Worm (Caenorhabditis elegans) whole organism, dauer: ENCODE data around the gene F09E5.8.

ENCODE experiments used
- unc-62 ChIP-seq: sonication (generic microtip); optimal IDR thresholded peaks from 2 replicates; lab custom pipeline; 2017; ENCODE audit warnings: missing biosample characterization, missing genetic modification reagents, missing genetic modification characterization

Gene F09E5.8

DNA sequence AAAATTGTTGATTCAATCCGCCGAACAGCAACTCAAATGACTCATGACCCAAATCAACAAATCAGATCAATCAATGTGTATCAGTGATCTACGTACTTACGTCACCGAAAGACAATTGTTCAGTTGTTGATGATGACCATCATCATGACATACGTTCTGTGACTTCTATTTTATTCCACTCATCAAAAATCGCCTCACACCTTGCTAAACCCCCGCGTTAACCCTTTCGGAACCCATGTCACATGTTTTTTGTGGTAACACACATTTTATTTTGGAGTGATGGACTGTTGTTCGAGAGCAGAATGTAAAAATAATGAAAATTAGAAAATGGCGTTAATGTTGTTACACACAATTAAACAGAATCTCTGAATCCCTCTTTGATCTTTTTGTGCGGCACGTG is 8.1 kb upstream of the F09E5.8 start:
- no peak for TF ChIP-seq unc-62 (GFP tag; lab: Kevin White, UChicago)

DNA sequence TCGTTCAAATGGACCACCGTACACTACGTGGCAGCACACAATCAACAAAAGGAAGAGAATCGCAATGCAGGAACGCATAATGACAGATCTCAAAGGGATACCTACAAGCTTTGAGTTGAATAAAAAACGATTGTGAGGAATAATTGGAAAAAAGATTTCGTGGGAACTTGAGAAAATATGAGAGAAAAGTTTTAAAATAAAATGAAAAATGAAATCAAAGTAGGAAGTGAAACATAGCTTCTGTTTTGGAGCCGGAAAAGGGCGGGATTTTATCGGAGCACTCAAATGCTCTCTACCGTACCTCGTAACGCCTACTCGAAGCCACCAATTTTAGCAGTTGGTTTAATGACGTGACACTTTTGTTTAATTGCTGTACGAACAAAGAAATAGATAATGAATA is 5.7 kb upstream of the F09E5.8 start, which contains the start of gene F09E5.14:
Gene F09E5.14, minus strand, starts transcription at position 101 of the 400 bp plus-strand sequence.
- TF ChIP-seq unc-62 (GFP tag; lab: Kevin White, UChicago), result no peak

DNA sequence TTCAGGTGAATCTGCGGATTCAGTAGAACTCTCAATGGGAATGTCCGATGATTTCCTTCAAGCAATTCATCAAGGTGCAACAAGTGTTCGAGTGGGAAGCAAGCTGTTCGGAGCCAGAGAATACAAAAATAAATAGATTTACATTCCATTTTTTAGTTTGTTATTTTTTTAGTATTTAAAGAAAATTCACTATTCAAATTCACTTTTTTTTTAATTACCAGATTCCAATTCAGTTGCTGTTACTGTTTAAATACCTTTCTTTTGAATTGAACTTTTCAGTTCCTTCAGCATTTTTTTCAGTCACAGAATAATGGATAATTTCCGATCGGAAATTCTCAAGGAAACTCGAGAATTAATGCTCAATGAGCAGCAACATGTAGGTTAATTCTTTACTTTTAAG is 1.3 kb downstream of the F09E5.8 start, which contains the start of gene F09E5.7:
Gene F09E5.7, plus strand, starts transcription at position 301 of the 400 bp plus-strand sequence.
- no peak for TF ChIP-seq unc-62 (GFP tag; lab: Kevin White, UChicago)

DNA sequence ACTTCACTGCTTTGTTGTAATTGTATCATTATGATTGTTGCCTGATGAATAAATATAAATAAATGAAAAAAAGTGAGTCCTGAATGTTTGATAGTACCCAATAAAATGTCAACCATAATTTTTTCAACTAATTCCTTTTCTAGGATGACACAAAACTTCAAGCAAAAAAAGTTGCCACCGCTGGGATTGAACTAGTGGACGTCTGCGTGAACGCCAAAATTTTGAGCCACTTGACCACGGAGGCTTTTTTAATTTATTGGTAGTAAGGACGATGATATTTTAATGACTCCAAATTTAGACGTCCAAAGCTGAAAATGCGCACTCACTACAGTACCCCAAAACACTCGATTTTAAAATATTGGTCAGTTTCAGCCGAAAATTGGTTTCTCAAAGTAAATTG is 3.2 kb downstream of the F09E5.8 start:
- TF ChIP-seq unc-62 (GFP tag; lab: Kevin White, UChicago), result no peak

DNA sequence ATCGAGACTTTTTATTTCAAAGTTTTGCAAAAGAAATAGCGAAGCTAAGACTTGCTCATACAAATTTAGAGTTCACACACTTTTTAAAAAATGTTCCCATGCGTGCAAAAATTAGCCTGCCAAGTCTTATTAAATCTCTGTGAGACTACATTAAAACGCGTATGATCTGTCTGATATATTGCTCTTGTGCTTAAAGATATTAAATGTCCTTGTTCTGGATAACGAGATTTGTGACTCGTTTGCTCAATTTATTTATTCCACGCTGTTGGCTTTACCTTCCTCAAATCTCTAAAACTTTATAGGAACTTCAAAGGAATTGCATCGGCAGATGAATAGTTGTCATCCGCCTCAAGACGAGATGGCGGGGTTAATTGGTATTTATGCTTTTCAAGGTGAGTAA is 4.9 kb downstream of the F09E5.8 start, which contains the start of gene srg-69:
Gene srg-69, plus strand, starts transcription at position 301 of the 400 bp plus-strand sequence.
- no peak for TF ChIP-seq unc-62 (GFP tag; lab: Kevin White, UChicago)

DNA sequence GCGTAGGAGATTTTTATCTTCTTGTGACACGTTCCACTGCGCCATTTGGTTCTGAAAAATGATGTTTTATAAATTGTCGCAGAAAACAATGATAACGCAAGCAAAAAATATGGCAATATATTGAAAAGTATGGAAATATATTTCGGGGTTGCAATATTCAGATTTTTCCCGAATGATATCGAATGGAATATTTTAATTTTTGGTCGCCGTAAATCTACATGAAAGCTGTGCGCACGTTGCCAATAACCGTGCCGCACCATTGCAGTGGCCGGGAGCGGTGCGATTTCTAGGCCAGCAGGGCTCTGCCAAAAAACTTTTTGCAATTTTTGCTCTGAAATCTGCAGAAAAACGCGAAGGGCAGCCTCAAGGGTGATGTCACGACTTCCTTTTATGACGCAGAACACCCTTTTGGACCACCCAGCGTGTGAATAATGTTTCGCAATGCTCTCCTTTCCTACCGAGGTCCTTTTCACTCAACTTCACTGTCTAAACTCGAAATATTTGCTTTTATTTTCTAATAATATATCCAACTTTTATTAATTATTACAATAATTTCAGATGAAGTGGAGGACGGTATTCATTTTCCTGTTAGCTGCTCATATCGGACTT is 7.8 kb downstream of the F09E5.8 start, which contains the start of the genes F09E5.11 and bmy-1:
Gene F09E5.11, minus strand, starts transcription at position 51 of the 609 bp plus-strand sequence.
Gene bmy-1, plus strand, starts transcription at position 559 of the 609 bp plus-strand sequence.
- no peak for TF ChIP-seq unc-62 (GFP tag; lab: Kevin White, UChicago)

DNA sequence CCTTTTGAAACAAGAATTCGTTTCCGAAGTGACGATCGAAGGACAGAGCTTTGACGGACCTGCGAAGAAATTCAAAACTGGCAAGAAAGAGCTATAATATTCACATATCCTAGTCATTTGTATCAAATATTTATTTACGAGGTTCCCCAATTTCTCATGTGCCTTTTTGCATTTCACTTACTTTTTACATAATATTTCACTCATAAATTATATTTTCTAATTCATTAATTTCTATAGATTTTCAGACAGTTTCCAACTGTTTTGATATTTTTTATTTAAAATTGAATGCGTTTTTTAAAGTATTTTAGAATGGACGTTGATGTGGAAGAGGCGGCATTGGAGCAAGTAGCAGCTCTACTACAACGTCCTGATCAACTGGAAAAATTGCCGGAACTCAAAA is 8.8 kb downstream of the F09E5.8 start, which contains the start of gene sec-6:
Gene sec-6, plus strand, starts transcription at position 301 of the 400 bp plus-strand sequence.
- no peak for TF ChIP-seq unc-62 (GFP tag; lab: Kevin White, UChicago)

DNA sequence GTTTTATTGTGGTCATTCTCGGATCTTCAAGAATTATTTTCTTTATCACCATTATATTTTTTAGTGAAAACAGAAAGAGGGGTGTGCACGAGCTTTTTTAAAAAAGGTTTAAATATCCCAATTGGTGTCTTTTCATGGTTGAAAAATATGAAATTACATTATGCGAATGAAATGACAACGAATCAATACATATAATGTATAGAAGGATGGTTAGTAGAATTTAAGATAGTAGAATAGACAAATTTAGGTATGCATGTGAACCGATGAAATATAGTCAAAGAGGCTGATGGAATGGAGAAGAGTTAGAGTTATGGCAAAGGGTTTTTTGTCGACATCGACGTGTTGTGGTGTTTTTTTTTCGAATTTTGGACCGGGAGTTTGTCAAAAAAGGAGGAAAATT is 14.0 kb downstream of the F09E5.8 start:
- no peak for TF ChIP-seq unc-62 (GFP tag; lab: Kevin White, UChicago)

DNA sequence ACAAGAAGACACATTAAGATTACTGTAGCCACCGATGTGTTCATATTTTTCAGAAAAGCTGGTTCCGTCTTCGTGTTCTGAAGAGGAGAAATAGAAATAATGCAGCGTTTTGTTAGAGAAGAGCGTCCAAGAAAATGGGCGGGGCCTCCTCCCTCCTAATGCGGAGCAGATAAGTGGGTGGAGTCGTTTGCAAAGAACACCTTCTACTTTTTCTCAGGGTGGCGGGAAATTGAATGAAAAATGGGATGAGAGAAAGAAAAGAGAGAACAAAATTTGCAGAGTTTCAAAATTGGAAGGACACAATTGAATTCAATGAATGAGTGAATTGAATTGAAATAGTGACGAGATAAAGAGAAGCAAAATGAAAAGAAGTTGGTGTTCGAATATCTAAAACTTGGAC is 15.2 kb downstream of the F09E5.8 start, which contains the start of gene F09E5.16:
Gene F09E5.16, minus strand, starts transcription at position 101 of the 400 bp plus-strand sequence.
- TF ChIP-seq unc-62 (GFP tag; lab: Kevin White, UChicago), result no peak

DNA sequence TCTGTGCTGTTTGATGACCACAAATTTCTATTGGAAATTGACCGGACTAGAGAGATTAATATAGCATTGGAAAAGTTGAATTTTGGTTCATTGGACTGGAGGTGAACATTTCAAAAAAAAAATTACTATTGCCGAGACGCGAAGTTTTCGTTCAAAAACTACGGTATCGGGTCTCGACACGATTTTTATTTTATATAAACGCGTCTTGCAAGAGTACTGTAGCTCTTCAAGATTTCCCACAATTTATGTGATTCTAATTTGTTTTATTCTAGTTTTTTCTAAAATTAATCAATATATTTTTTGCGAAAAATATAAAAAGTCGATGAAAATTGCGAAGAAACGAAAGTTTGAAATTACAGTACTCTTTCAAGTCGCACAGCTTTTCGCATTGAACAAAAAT is 20.2 kb downstream of the F09E5.8 start, which contains the start of gene F09E5.12:
Gene F09E5.12, minus strand, starts transcription at position 101 of the 400 bp plus-strand sequence.
- no peak for TF ChIP-seq unc-62 (GFP tag; lab: Kevin White, UChicago)

DNA sequence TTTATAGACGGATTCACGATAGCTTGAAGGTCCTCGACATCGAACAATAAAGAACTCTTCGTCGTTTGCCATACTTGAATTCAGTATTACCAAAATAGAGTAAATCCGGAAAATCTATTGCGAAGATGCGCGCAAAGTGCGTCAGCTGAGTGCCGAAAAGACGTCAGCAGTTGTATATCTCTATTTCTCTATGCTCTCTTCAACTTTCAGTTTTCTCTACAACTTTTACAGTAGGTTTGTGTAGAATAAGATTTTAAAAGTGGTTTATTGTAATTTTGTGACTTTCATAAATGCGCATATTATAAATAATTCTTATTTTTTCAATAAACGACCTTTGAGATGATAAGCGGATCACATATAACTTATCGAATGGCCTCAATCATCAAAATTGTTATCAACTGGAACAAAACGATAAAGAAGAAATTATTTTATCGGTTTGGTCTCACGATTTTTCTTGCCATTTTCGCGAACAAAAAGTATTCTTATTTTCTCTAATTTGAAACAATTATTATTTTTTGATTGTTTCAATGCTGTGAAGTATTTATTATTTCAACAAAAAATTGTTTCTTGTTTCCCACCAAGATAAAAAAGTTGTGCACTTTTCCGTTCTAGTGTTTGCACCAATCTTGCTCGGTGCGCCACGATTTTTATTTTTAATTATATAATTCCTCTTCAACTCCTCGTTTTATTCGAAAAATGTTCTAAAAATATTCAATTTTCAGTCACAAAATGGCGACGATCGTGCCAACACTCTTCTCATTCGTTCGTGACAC is 23.0 kb downstream of the F09E5.8 start, which contains the start of the genes agt-2 and F09E5.3:
Gene agt-2, minus strand, starts transcription at position 553 of the 773 bp plus-strand sequence.
Gene F09E5.3, plus strand, starts transcription at position 723 of the 773 bp plus-strand sequence.
- no peak for TF ChIP-seq unc-62 (GFP tag; lab: Kevin White, UChicago)

DNA sequence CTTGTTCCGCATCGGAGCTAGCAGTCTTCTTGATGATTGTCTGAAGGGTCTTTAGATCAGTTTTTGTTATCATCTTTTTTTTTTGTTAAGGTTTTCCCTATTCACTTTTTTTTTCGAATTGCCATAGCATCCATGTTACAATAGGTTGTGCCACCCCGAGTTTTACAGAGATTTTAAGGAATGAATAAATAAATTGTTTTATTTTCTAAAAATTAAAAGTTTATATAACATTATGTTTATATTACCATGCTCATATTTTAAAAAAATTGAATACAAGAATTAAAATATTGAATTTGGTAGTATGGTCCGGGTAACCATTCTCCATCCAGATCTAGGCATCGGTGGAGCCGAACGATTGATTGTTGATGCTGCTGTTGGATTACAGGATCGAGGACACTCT is 24.5 kb downstream of the F09E5.8 start, which contains the start of gene algn-2:
Gene algn-2, plus strand, starts transcription at position 301 of the 400 bp plus-strand sequence.
- no peak for TF ChIP-seq unc-62 (GFP tag; lab: Kevin White, UChicago)

DNA sequence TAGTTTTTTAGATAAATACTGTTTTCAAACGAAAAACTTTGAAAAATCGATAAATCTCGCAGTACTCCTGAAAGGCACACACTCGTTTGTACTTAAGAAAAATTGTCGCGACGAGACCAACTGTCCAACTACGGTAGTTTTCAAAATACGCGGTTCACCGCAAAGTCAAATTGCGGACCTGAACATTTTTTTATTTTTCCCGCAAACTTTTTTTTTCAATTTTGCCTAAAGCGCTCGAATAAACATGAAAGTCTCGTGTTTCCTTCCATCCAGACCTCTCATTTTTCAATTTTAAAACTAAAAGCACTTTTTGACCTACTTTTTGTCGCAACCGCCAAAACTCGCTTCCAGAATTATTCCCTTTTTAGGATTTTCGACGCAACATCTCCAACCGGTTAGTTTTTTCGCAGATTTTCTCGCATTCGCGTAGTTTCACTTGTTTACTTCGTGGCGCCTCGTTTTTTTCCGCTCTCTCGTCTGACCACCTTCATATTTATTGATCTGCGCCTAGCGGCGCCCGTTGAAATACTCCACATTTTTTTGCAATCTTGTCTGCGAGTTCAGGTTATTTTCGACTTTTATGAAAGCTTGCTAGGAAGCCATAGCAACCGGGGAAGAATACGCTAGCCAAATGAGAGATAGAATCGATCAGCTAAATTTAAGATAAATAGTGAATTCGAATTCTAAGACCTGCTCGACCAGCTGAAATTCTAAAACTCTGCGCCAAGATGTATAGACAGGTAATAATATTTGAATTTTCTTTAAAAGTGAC is 27.2 kb downstream of the F09E5.8 start, which contains the start of gene prdx-2:
Gene prdx-2, plus strand, starts transcription at position 729 of the 772 bp plus-strand sequence.
- no peak for TF ChIP-seq unc-62 (GFP tag; lab: Kevin White, UChicago)

DNA sequence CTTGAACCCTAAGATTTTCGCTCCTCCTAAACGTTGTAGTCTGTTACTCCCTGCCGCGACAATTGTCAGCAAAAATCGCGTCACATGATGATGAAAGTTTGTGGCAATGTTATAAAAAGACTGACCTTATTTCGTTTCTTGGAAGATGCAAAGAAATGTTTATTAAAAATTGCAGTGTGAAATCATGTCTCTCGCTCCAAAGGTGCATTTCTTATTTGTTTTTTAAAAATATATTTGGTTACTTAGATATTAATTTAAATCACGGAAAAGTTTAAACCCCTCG is 27.7 kb downstream of the F09E5.8 start:
- no peak for TF ChIP-seq unc-62 (GFP tag; lab: Kevin White, UChicago)

DNA sequence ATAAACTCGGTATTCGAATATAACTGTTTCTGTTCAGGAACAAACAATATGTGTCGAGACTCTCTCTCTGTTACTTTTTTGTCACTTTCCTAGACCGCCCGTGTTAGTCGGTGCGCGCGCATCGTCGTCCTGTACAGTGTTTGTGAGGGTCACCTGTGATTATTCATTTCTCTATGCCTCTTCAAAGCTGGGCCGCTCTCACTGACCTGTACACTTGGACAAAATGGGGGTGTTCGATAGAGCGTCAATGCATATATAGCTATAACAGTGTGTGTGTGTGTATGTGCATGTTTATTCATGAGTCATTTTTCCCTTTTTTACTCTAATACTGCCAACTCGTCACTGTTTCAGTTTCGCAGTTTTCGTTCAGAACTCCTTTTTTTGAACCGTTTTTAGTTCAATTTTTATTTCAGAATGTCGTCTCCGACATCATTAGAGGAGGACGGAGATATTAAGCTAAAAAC is 29.2 kb downstream of the F09E5.8 start, which contains the start of gene pkc-3:
Gene pkc-3, plus strand, starts transcription at position 414 of the 464 bp plus-strand sequence.
- TF ChIP-seq unc-62 (GFP tag; lab: Kevin White, UChicago), result no peak
